Worm (Caenorhabditis elegans) whole organism, early embryonic: ENCODE results near the gene abl-1.

Experiments
- B0310.2 ChIP-seq: sonication (generic microtip); optimal IDR thresholded peaks from 2 replicates; lab custom pipeline; 2016; ENCODE audit warnings: mild to moderate bottlenecking, missing genetic modification characterization, missing compliant biosample characterization
- F13C5.2 ChIP-seq: sonication (generic microtip); optimal IDR thresholded peaks from 2 replicates; lab custom pipeline; 2017; ENCODE audit warnings: mild to moderate bottlenecking, missing genetic modification characterization, inconsistent platforms, missing compliant biosample characterization
- ama-1 ChIP-seq: fragments of 150-350 bp; optimal IDR thresholded peaks from 2 replicates; lab custom pipeline; 2014
- ceh-13 ChIP-seq: fragments of 200-800 bp; sonication (Bioruptor generic); optimal IDR thresholded peaks from 2 replicates; lab custom pipeline; 2018; ENCODE audit warnings: mild to moderate bottlenecking, missing genetic modification characterization, missing compliant biosample characterization
- ets-7 ChIP-seq: sonication (generic microtip); optimal IDR thresholded peaks from 2 replicates; lab custom pipeline; 2016; ENCODE audit warnings: missing genotype, missing genetic modification characterization, missing compliant biosample characterization
- flt-1 ChIP-seq: fragments of 200-800 bp; sonication (Bioruptor generic); IDR thresholded peaks from 2 replicates; pipeline ENCODE4 v1.3.6; 2022; ENCODE audit warnings: missing genetic modification characterization, missing compliant biosample characterization
- hmg-4 ChIP-seq: fragments of 200-800 bp; sonication (Bioruptor generic); optimal IDR thresholded peaks from 2 replicates; lab custom pipeline; 2018; ENCODE audit warnings: mild to moderate bottlenecking, missing genetic modification characterization, missing compliant biosample characterization
- pes-1 ChIP-seq: fragments of 200-800 bp; sonication (Bioruptor generic); IDR thresholded peaks from 2 replicates; pipeline ENCODE4 v1.3.6; 2022; ENCODE audit warnings: missing genetic modification reagents, missing genetic modification characterization, missing compliant biosample characterization
- sea-1 ChIP-seq: fragments of 200-800 bp; sonication (Bioruptor generic); conservative IDR thresholded peaks from 2 replicates; pipeline ENCODE4 v1.3.6; 2022; ENCODE audit warnings: missing genetic modification characterization, missing compliant biosample characterization
- tbx-11 ChIP-seq: fragments of 200-800 bp; sonication (Bioruptor generic); IDR thresholded peaks from 2 replicates; pipeline ENCODE4 v1.3.6; 2022; ENCODE audit warnings: missing genetic modification characterization, missing compliant biosample characterization
- tbx-37 ChIP-seq: fragments of 200-800 bp; sonication (Bioruptor generic); conservative IDR thresholded peaks from 2 replicates; pipeline ENCODE4 v1.3.6; 2022; ENCODE audit warnings: missing genetic modification reagents, missing genetic modification characterization, missing compliant biosample characterization
- tra-4 ChIP-seq: sonication (generic microtip); optimal IDR thresholded peaks from 2 replicates; lab custom pipeline; 2017; ENCODE audit warnings: missing genetic modification characterization, missing compliant biosample characterization

DNA sequence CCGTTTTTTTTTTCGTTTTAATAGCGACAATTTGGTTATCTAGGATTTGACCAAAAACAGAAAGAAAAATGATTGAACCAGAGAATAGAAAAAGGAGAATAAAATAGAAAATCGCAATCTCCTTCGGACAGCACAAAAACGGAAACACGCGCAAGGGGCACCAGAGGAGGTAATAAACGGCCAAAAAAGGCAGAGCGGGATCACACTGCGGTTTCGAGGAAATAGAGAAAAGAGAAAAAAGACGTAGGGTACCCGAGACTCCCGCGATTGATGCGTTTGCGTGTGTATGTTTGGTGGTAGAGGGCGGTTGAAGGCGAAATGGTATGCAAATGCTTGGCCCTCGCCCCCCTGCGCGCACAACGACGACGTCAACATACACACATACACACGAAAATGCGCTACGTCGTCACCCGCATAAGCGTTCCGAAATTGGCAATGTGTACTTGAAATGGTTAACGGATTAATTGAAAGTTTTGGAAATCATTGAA, 27.5 kb downstream of the abl-1 start:
- no peak for TF ChIP-seq ama-1 (lab: Kevin White, UChicago)
- TF ChIP-seq pes-1 (GFP tag; lab: Robert Waterston, UW) = no peak
- TF ChIP-seq ceh-13 (GFP tag; lab: Kevin White, UChicago) = no peak
- TF ChIP-seq tra-4 (tag; lab: Kevin White, UChicago) = no peak
- TF ChIP-seq hmg-4 (GFP tag; lab: Kevin White, UChicago) = peak; percentile 76
- TF ChIP-seq tbx-11 (GFP tag; lab: Robert Waterston, UW) = no peak
- TF ChIP-seq flt-1 (GFP tag; lab: Robert Waterston, UW) = no peak
- no peak for TF ChIP-seq ets-7 (tag; lab: Kevin White, UChicago)
- TF ChIP-seq sea-1 (GFP tag; lab: Robert Waterston, UW) = 0 out of 2 replicates have a peak, but pooled peaks have one; percentile 34
- no peak for TF ChIP-seq tbx-37 (GFP tag; lab: Robert Waterston, UW)
- no peak for TF ChIP-seq B0310.2 (tag; lab: Kevin White, UChicago)
- no peak for TF ChIP-seq F13C5.2
